Worm (Caenorhabditis elegans) whole organism, L4 larva: ENCODE measurements around the gene F49C12.9.

Experiments
- T20F7.1 ChIP-seq: fragments of 200-800 bp; sonication (Bioruptor generic); optimal IDR thresholded peaks from 2 replicates; lab custom pipeline; 2018; ENCODE audit warnings: mild to moderate bottlenecking, missing genetic modification characterization, missing compliant biosample characterization
- T26A8.4 ChIP-seq: fragments of 200-800 bp; sonication (Bioruptor generic); IDR thresholded peaks from 2 replicates; pipeline ENCODE4 v1.3.6; 2022; ENCODE audit warnings: missing genetic modification characterization, missing compliant biosample characterization
- Y48G9A.11 ChIP-seq: fragments of 200-800 bp; sonication (Bioruptor generic); IDR thresholded peaks from 2 replicates; pipeline ENCODE4 v1.3.6; 2022; ENCODE audit warnings: missing genetic modification reagents, missing genetic modification characterization, missing compliant biosample characterization
- aly-2 ChIP-seq: sonication (generic microtip); optimal IDR thresholded peaks from 2 replicates; lab custom pipeline; 2018; ENCODE audit warnings: missing biosample characterization, missing genetic modification characterization
- arid-1 ChIP-seq: fragments of 200-800 bp; sonication (Bioruptor generic); conservative IDR thresholded peaks from 2 replicates; pipeline ENCODE4 v1.3.6; 2022; ENCODE audit warnings: missing genetic modification reagents, missing genetic modification characterization, missing compliant biosample characterization
- ceh-20 ChIP-seq: fragments of 200-800 bp; sonication (Bioruptor generic); IDR thresholded peaks from 2 replicates; pipeline ENCODE4 v1.3.6; 2022; ENCODE audit warnings: missing genetic modification reagents, missing genetic modification characterization, missing compliant biosample characterization
- ceh-32 ChIP-seq: sonication (generic microtip); optimal IDR thresholded peaks from 2 replicates; lab custom pipeline; 2016; ENCODE audit warnings: mild to moderate bottlenecking, missing genetic modification characterization, missing compliant biosample characterization; ENCODE audit not compliant: poor library complexity
- ceh-44 ChIP-seq: fragments of 200-800 bp; sonication (Bioruptor generic); IDR thresholded peaks from 2 replicates; pipeline ENCODE4 v1.3.6; 2022; ENCODE audit warnings: missing genetic modification reagents, missing genetic modification characterization, missing compliant biosample characterization
- ceh-62 ChIP-seq: sonication (generic microtip); optimal IDR thresholded peaks from 2 replicates; lab custom pipeline; 2017; ENCODE audit warnings: missing biosample characterization, missing genetic modification characterization
- ceh-82 ChIP-seq: sonication (generic microtip); optimal IDR thresholded peaks from 2 replicates; lab custom pipeline; 2017; ENCODE audit warnings: missing biosample characterization, missing genetic modification characterization
- ctbp-1 ChIP-seq: fragments of 200-800 bp; sonication (Bioruptor generic); IDR thresholded peaks from 2 replicates; pipeline ENCODE4 v1.3.6; 2022; ENCODE audit warnings: missing genetic modification reagents, missing genetic modification characterization, missing compliant biosample characterization
- daf-12 ChIP-seq: fragments of 150-350 bp; optimal IDR thresholded peaks from 2 replicates; lab custom pipeline; 2014; ENCODE audit warnings: missing biosample characterization, missing genetic modification reagents, missing genetic modification characterization
- daf-16 ChIP-seq, 3 experiments: sonication (generic microtip); optimal IDR thresholded peaks; 2 replicates each; lab custom pipeline; 2016 to 2017; ENCODE audit warnings: missing genetic modification characterization in 3 of 3, missing genetic modification reagents in 3 of 3, mild to moderate bottlenecking in 2 of 3, missing compliant biosample characterization in 2 of 3, missing biosample characterization in 1 of 3, moderate library complexity in 1 of 3
- daf-19 ChIP-seq: fragments of 200-800 bp; sonication (Bioruptor generic); conservative IDR thresholded peaks from 2 replicates; pipeline ENCODE4 v1.3.6; 2022; ENCODE audit warnings: missing genetic modification characterization, missing compliant biosample characterization
- dmd-8 ChIP-seq: fragments of 200-800 bp; sonication (Bioruptor generic); IDR thresholded peaks from 2 replicates; pipeline ENCODE4 v1.3.6; 2022; ENCODE audit warnings: missing genetic modification characterization, missing compliant biosample characterization
- dpl-1 ChIP-seq: fragments of 150-350 bp; optimal IDR thresholded peaks from 2 replicates; lab custom pipeline; 2014; ENCODE audit warnings: missing biosample characterization, missing genetic modification reagents, missing genetic modification characterization
- dve-1 ChIP-seq: sonication (generic microtip); optimal IDR thresholded peaks from 2 replicates; lab custom pipeline; 2017; ENCODE audit warnings: antibody characterized with exemption, mild to moderate bottlenecking, missing genetic modification characterization, missing compliant biosample characterization; ENCODE audit not compliant: insufficient read depth
- fkh-10 ChIP-seq: fragments of 150-350 bp; optimal IDR thresholded peaks from 2 replicates; lab custom pipeline; 2014; ENCODE audit warnings: missing biosample characterization, missing genetic modification reagents, missing genetic modification characterization
- hlh-11 ChIP-seq: fragments of 200-800 bp; sonication (Bioruptor generic); optimal IDR thresholded peaks from 2 replicates; lab custom pipeline; 2018; ENCODE audit warnings: mild to moderate bottlenecking, missing genetic modification characterization, missing compliant biosample characterization
- hlh-30 ChIP-seq: sonication (generic microtip); optimal IDR thresholded peaks from 2 replicates; lab custom pipeline; 2017; ENCODE audit warnings: antibody characterized with exemption, mild to moderate bottlenecking, missing genetic modification characterization, missing compliant biosample characterization; ENCODE audit not compliant: insufficient read depth
- lin-1 ChIP-seq: fragments of 200-800 bp; sonication (Bioruptor generic); IDR thresholded peaks from 2 replicates; pipeline ENCODE4 v1.3.6; 2022; ENCODE audit warnings: missing genetic modification reagents, missing genetic modification characterization, missing compliant biosample characterization
- lin-13 ChIP-seq: fragments of 150-350 bp; optimal IDR thresholded peaks from 2 replicates; lab custom pipeline; 2014; ENCODE audit warnings: missing biosample characterization, missing genetic modification reagents, missing genetic modification characterization
- lin-38 ChIP-seq: fragments of 200-800 bp; sonication (Bioruptor generic); IDR thresholded peaks from 2 replicates; pipeline ENCODE4 v1.3.6; 2022; ENCODE audit warnings: missing genetic modification reagents, missing genetic modification characterization, missing compliant biosample characterization
- lir-3 ChIP-seq: sonication (generic microtip); optimal IDR thresholded peaks from 2 replicates; lab custom pipeline; 2016; ENCODE audit warnings: mild to moderate bottlenecking, missing genetic modification characterization, missing compliant biosample characterization
- lsy-2 ChIP-seq, 2 experiments: fragments of 150-350 bp in 1 of 2; sonication (generic microtip) in 1 of 2; optimal IDR thresholded peaks; 2 replicates each; lab custom pipeline; 2014 to 2017; ENCODE audit warnings: missing biosample characterization in 2 of 2, missing genetic modification characterization in 2 of 2
- mdl-1 ChIP-seq, 2 experiments: fragments of 150-350 bp in 1 of 2; sonication (generic microtip) in 1 of 2; optimal IDR thresholded peaks; 2 replicates each; lab custom pipeline; 2014 to 2017; ENCODE audit warnings: missing biosample characterization in 2 of 2, missing genetic modification characterization in 2 of 2
- mep-1 ChIP-seq: fragments of 150-350 bp; sonication (generic microtip); optimal IDR thresholded peaks from 3 replicates; lab custom pipeline; 2014; ENCODE audit warnings: missing biosample characterization, missing genetic modification characterization
- mes-2 ChIP-seq: sonication (generic microtip); optimal IDR thresholded peaks from 2 replicates; lab custom pipeline; 2016; ENCODE audit warnings: missing genotype, mild to moderate bottlenecking, missing genetic modification characterization, missing compliant biosample characterization; ENCODE audit not compliant: poor library complexity, severe bottlenecking
- mxl-2 ChIP-seq: fragments of 200-800 bp; sonication (Bioruptor generic); conservative IDR thresholded peaks from 2 replicates; pipeline ENCODE4 v1.3.6; 2022; ENCODE audit warnings: missing genetic modification reagents, missing genetic modification characterization, missing compliant biosample characterization
- nhr-11 ChIP-seq: fragments of 150-350 bp; optimal IDR thresholded peaks from 2 replicates; lab custom pipeline; 2014; ENCODE audit warnings: missing biosample characterization, missing genetic modification characterization
- nhr-41 ChIP-seq: fragments of 200-800 bp; sonication (Bioruptor generic); IDR thresholded peaks from 2 replicates; pipeline ENCODE4 v1.3.6; 2022; ENCODE audit warnings: missing genetic modification reagents, missing genetic modification characterization, missing compliant biosample characterization
- nhr-42 ChIP-seq: fragments of 200-800 bp; sonication (Bioruptor generic); IDR thresholded peaks from 2 replicates; pipeline ENCODE4 v1.3.6; 2022; ENCODE audit warnings: missing genetic modification characterization, missing compliant biosample characterization
- nhr-77 ChIP-seq: fragments of 150-350 bp; optimal IDR thresholded peaks from 2 replicates; lab custom pipeline; 2014; ENCODE audit warnings: missing biosample characterization, missing genetic modification characterization
- rbr-2 ChIP-seq: sonication (generic microtip); optimal IDR thresholded peaks from 2 replicates; lab custom pipeline; 2016; ENCODE audit warnings: missing genotype, missing genetic modification characterization, missing compliant biosample characterization
- saeg-2 ChIP-seq: fragments of 200-800 bp; sonication (Bioruptor generic); IDR thresholded peaks from 2 replicates; pipeline ENCODE4 v1.3.6; 2022; ENCODE audit warnings: missing genetic modification reagents, missing genetic modification characterization, missing compliant biosample characterization
- snpc-1.2 ChIP-seq: fragments of 200-800 bp; sonication (Bioruptor generic); IDR thresholded peaks from 2 replicates; pipeline ENCODE4 v1.3.6; 2022; ENCODE audit warnings: missing genetic modification reagents, missing genetic modification characterization, missing compliant biosample characterization
- unc-39 ChIP-seq: sonication (generic microtip); optimal IDR thresholded peaks from 2 replicates; lab custom pipeline; 2017; ENCODE audit warnings: missing biosample characterization, missing genetic modification characterization
- unc-62 ChIP-seq, 3 experiments: fragments of 150-350 bp in 1 of 3; sonication (generic microtip); optimal IDR thresholded peaks in 2 of 3; peaks in 1 of 3; 1 replicate in 1 of 3; 2 replicates in 2 of 3; lab custom pipeline; 2014 to 2017; ENCODE audit warnings: missing biosample characterization in 3 of 3, missing genetic modification characterization in 3 of 3, missing genetic modification reagents in 3 of 3, missing genotype in 1 of 3
- zag-1 ChIP-seq: fragments of 150-350 bp; optimal IDR thresholded peaks from 2 replicates; lab custom pipeline; 2014; ENCODE audit warnings: missing biosample characterization, missing genetic modification characterization

Gene F49C12.9

ce11 chrIV:9316068-9316681, at the start of gene F49C12.9, which contains the start of gene rpn-7:
Gene F49C12.9 (minus strand): TSS chrIV:9316215.
Gene rpn-7 (plus strand): TSS chrIV:9316631.
- peak; percentile 19 for TF ChIP-seq rbr-2 (tag; lab: Kevin White, UChicago)
- peak; percentile 45; the same call in 1 of the 2 replicates for TF ChIP-seq snpc-1.2 (GFP tag; lab: Robert Waterston, UW)
- peak in 1 of 2 experiments; percentile 9 for TF ChIP-seq mdl-1 (tag; optimal IDR thresholded peaks at IDR 0.05; lab: Kevin White, UChicago)
- TF ChIP-seq dpl-1: peak; percentile 47
- peak; percentile 30 for TF ChIP-seq hlh-11 (tag; lab: Kevin White, UChicago)
- TF ChIP-seq ctbp-1: 0 out of 2 replicates have a peak, but pooled peaks have one; percentile 9
- peak; percentile 19 for TF ChIP-seq fkh-10 (GFP tag; lab: Kevin White, UChicago)
- TF ChIP-seq ceh-82 (tag; lab: Kevin White, UChicago): no peak
- no peak for TF ChIP-seq mep-1
- peak; percentile 3 for TF ChIP-seq T20F7.1 (GFP tag; lab: Kevin White, UChicago)
- no peak for TF ChIP-seq ceh-62 (tag; lab: Kevin White, UChicago)
- TF ChIP-seq daf-16 (GFP tag; optimal IDR thresholded peaks at IDR 0.05; lab: Kevin White, UChicago): no peak
- peak; percentile 12 for TF ChIP-seq daf-16 (tag; optimal IDR thresholded peaks at IDR 0.05; lab: Kevin White, UChicago)
- TF ChIP-seq mes-2 (tag; lab: Kevin White, UChicago): peak; percentile 83
- TF ChIP-seq dve-1 (tag; lab: Kevin White, UChicago): peak; percentile 19
- no peak for TF ChIP-seq T26A8.4 (GFP tag; lab: Robert Waterston, UW)
- peak in 1 of 2 experiments; percentile 21 for TF ChIP-seq unc-62 (GFP tag; optimal IDR thresholded peaks at IDR 0.05 in 1 of 2; lab: Kevin White, UChicago)
- TF ChIP-seq unc-62 (tag; optimal IDR thresholded peaks at IDR 0.05; lab: Kevin White, UChicago): no peak

DNA sequence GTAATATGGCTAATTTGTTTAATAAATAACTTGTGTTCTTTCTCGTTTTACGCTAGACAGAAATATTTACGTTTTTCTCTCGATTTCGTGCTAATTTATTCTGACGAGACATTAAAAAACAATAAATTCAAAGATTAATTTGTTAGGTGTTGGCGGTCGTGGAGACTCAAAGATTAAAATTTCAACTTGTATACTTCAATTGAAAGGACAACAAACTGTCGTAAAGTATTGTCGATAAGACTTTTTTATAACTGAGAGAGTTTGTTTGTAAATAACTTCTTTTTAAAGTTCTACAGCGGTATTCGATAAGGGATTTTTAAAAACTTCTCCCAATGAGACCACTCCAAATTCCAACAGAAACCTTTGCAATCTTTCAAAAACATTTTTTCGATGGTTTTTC, 37.7 kb upstream of the F49C12.9 start:
- no peak for TF ChIP-seq daf-16 (GFP tag; optimal IDR thresholded peaks at IDR 0.05; lab: Kevin White, UChicago)
- TF ChIP-seq daf-16 (tag; optimal IDR thresholded peaks at IDR 0.05; lab: Kevin White, UChicago): peak; percentile 94
- TF ChIP-seq lin-13 (GFP tag; lab: Kevin White, UChicago): no peak
- TF ChIP-seq dve-1 (tag; lab: Kevin White, UChicago): peak; percentile 19

DNA sequence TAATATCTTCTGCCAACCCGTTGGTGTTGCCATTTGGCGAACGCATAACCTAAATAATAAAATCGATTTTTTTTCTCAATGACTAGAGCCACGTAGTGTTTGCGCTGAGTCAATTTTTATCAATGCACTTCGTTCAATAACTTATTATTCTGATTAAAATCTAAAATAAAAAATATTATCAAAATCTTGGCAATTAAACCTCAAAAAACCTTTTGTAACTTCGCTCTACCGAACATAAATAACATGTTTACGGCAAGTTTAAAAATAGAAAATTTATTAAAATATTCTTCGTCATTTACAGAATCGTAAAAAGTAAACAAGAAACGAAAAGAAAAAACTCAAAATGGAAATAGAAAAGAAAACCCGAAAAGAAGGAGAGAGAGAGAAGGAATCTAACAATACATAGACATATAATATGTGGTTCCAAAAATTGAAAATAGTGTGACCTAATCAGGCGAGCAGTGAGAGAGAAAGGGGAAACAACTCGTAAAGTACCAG, 27.1 kb upstream of the F49C12.9 start, which contains the start of gene pigc-1:
TSS of gene pigc-1 (minus strand) at position 51 of the 498 bp plus-strand sequence.
- TF ChIP-seq nhr-11 (tag; lab: Kevin White, UChicago) (no peak), mep-1 (peak; percentile 6), lin-1 (GFP tag; lab: Robert Waterston, UW) (no peak; the same call in 1 of the 2 replicates), mes-2 (tag; lab: Kevin White, UChicago) (peak; percentile 10), T26A8.4 (GFP tag; lab: Robert Waterston, UW) (no peak), ceh-32 (tag; lab: Kevin White, UChicago) (no peak), daf-16 (GFP tag; optimal IDR thresholded peaks at IDR 0.05; lab: Kevin White, UChicago) (no peak), daf-16 (tag; optimal IDR thresholded peaks at IDR 0.05; lab: Kevin White, UChicago) (peak; percentile 90), lir-3 (tag; lab: Kevin White, UChicago) (no peak), Y48G9A.11 (GFP tag; lab: Robert Waterston, UW) (peak; percentile 18; the same call in 1 of the 2 replicates), nhr-77 (peak; percentile 31), lin-38 (GFP tag; lab: Robert Waterston, UW) (peak; percentile 38)

DNA sequence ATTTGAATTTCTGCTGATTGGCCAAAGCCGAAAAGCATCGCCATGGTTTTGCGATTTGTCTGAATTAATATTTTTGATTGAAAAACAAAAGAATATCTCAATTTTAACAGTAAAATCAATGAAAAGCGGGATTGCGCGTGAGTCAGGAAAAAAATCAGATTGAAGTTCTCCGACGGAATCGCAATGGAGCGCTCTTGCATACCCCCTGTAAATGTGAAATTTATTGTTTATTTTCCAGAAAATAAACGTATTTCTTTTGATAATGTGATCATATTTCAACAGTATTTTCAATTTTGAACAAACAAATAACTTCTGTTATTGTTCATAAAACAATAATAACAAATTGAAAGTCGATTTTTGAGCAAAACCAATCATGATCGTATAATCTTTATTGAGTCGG, 25.6 kb upstream of the F49C12.9 start, which contains the start of gene vps-26:
TSS of gene vps-26 (minus strand) at position 200 of the 400 bp plus-strand sequence.
- TF ChIP-seq saeg-2 (no peak), lsy-2 (tag; optimal IDR thresholded peaks at IDR 0.05; lab: Kevin White, UChicago) (peak in 1 of 2 experiments; percentile 54), nhr-11 (tag; lab: Kevin White, UChicago) (no peak), ceh-44 (no peak), dmd-8 (GFP tag; lab: Robert Waterston, UW) (no peak), aly-2 (tag; lab: Kevin White, UChicago) (no peak), ceh-32 (tag; lab: Kevin White, UChicago) (no peak), fkh-10 (GFP tag; lab: Kevin White, UChicago) (no peak), daf-19 (GFP tag; lab: Robert Waterston, UW) (no peak), mes-2 (tag; lab: Kevin White, UChicago) (peak; percentile 26), mxl-2 (GFP tag; lab: Robert Waterston, UW) (no peak), hlh-30 (tag; lab: Kevin White, UChicago) (peak; percentile 22), ceh-20 (GFP tag; lab: Robert Waterston, UW) (no peak), zag-1 (tag; lab: Kevin White, UChicago) (no peak), arid-1 (GFP tag; lab: Robert Waterston, UW) (no peak), daf-16 (GFP tag; optimal IDR thresholded peaks at IDR 0.05; lab: Kevin White, UChicago) (no peak), daf-16 (tag; optimal IDR thresholded peaks at IDR 0.05; lab: Kevin White, UChicago) (peak; percentile 81), unc-39 (no peak), dpl-1 (no peak), unc-62 (GFP tag; optimal IDR thresholded peaks at IDR 0.05 in 1 of 2; lab: Kevin White, UChicago) (peak in 1 of 2 experiments; percentile 23), unc-62 (tag; optimal IDR thresholded peaks at IDR 0.05; lab: Kevin White, UChicago) (no peak), nhr-42 (no peak), daf-12 (tag; lab: Kevin White, UChicago) (no peak), nhr-41 (no peak)
